Worm (Caenorhabditis elegans) whole organism, L4/young adult: ENCODE data around the gene sre-12.

Experiments used
- W03F9.2 ChIP-seq: fragments of 150-350 bp; optimal IDR thresholded peaks from 2 replicates; lab custom pipeline; 2014; ENCODE audit warnings: missing biosample characterization, missing genetic modification characterization
- dao-5 ChIP-seq: sonication (generic microtip); optimal IDR thresholded peaks from 2 replicates; lab custom pipeline; 2016; ENCODE audit warnings: missing genotype, missing genetic modification characterization, moderate library complexity, missing compliant biosample characterization
- him-1 ChIP-seq: sonication (generic microtip); optimal IDR thresholded peaks from 2 replicates; lab custom pipeline; 2016; ENCODE audit warnings: missing genotype, missing genetic modification reagents, missing genetic modification characterization, missing compliant biosample characterization

sre-12 gene

ce11 chrV:6949770-6950169 is 29.1 kb downstream of the sre-12 start, which contains the start of gene Y57E12B.11:
Gene Y57E12B.11, minus strand, starts transcription at chrV:6949870.
- TF ChIP-seq W03F9.2 (tag; lab: Kevin White, UChicago) (no peak), him-1 (tag; lab: Kevin White, UChicago) (no peak)

DNA sequence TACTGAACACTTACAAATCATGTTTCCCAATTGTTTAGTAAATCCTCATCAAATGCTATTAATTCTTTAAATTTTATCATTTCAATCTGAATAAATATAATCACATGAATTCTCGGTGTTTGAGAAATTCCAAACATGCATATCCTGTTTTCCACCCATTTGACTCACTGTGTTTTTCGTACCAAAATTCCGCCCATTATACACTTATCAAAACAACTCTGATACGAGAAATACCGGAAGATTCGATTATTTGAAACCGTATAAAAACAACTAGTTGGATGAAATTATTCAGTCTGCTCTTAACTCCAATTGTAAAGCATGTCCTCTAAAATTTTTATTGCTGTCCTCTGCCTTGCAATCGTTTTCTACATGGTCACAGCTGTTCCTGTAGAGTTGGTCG is 30.7 kb downstream of the sre-12 start, which contains the start of gene Y57E12B.1:
Gene Y57E12B.1, plus strand, starts transcription at position 301 of the 400 bp plus-strand sequence.
- TF ChIP-seq W03F9.2 (tag; lab: Kevin White, UChicago) = no peak
- no peak for TF ChIP-seq dao-5 (tag; lab: Kevin White, UChicago)
- TF ChIP-seq him-1 (tag; lab: Kevin White, UChicago) = no peak

DNA sequence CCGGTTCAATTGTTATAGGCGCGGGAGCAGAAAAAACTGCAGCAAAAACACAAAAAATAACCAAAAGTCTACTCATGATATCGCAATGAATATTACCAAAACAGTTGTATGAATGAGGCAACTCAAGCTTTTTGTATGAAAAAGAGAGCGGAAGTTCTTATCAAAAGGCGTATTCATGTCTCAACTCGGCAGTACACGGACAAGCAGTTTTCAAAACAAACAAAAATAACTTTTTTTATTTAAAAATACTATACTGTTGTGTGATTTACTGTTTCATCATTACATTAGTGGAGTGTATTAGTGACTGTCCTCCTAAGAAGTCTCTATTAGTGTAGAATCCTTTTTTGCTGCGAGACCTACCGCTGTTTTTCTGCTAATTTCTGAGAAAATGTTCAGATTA is 31.5 kb downstream of the sre-12 start, which contains the start of gene Y57E12B.4:
Gene Y57E12B.4, minus strand, starts transcription at position 101 of the 400 bp plus-strand sequence.
- no peak for TF ChIP-seq him-1 (tag; lab: Kevin White, UChicago)
- TF ChIP-seq dao-5 (tag; lab: Kevin White, UChicago) = no peak
- TF ChIP-seq W03F9.2 (tag; lab: Kevin White, UChicago) = no peak

DNA sequence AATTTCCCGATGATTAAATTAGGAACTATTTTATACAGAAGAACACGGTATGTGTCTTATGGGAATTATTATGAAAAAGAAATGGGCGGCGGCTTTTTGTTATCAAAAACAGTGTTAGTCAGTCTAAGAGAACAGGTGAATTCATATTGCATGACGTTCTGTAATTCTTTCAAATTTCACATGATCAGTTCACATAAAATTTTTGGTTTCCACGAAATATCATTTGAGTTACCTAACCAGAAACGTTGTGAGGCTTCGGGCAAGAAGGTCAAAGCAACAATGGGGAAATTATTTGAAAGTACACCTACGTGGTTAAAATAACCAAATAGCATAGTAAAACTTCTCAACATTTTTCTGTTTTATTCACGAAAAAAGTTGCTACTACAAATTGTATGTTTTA is 43.0 kb downstream of the sre-12 start, which contains the start of gene Y57E12B.10:
Gene Y57E12B.10, minus strand, starts transcription at position 101 of the 400 bp plus-strand sequence.
- TF ChIP-seq him-1 (tag; lab: Kevin White, UChicago) (no peak), W03F9.2 (tag; lab: Kevin White, UChicago) (no peak), dao-5 (tag; lab: Kevin White, UChicago) (no peak)

- TF ChIP-seq dao-5 (tag; lab: Kevin White, UChicago) (no peak), him-1 (tag; lab: Kevin White, UChicago) (no peak), W03F9.2 (tag; lab: Kevin White, UChicago) (no peak)
These were observed 44.7 kb downstream of the sre-12 start, which contains the start of gene lipl-6 for ce11 chrV:6934212-6934611. Gene lipl-6, minus strand, starts transcription at chrV:6934312.

DNA sequence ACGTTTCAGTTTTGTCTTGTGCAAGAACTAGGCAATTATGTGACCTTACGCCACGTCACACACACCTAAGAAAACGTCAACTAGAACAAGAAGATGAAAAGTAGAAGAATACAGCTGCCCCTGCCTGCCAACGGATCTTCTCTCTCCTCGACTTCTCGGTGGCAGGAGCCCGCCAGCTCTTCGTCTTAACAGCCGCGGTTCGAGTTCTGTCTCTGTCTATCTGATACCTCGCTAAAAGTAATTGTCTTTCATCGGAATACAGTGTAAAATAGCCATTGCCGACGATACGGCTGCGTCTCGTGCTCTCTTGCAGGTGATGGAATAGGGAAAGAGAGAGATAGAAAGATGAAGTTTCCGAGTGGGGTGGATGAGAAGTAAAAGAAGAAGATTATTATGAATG is 48.6 kb downstream of the sre-12 start:
- TF ChIP-seq him-1 (tag; lab: Kevin White, UChicago) = no peak
- no peak for TF ChIP-seq dao-5 (tag; lab: Kevin White, UChicago)
- TF ChIP-seq W03F9.2 (tag; lab: Kevin White, UChicago) = no peak

- TF ChIP-seq him-1 (tag; lab: Kevin White, UChicago) (no peak), W03F9.2 (tag; lab: Kevin White, UChicago) (no peak), dao-5 (tag; lab: Kevin White, UChicago) (no peak)
These were observed 50.0 kb downstream of the sre-12 start, which contains the start of gene unc-68 for ce11 chrV:6928938-6929337. Gene unc-68, minus strand, starts transcription at chrV:6929038.
